Worm (Caenorhabditis elegans) whole organism, late embryonic: ENCODE results near the gene F52G2.3.
A peak's percentile ranks its signal among the peaks of the same experiment; 100 is the strongest.
"Not testable (repeated sequence)": the region's sequence is repeated elsewhere in the genome, so short reads cannot be mapped to it uniquely, and the experiment has no call there.

Source experiments
- C38D4.7 ChIP-seq: fragments of 200-800 bp; sonication (Bioruptor generic); optimal IDR thresholded peaks from 2 replicates; lab custom pipeline; 2018; ENCODE audit warnings: mild to moderate bottlenecking, missing genetic modification characterization, moderate library complexity, missing compliant biosample characterization
- K09A11.1 ChIP-seq: sonication (generic microtip); optimal IDR thresholded peaks from 2 replicates; lab custom pipeline; 2017; ENCODE audit warnings: antibody characterized with exemption, mild to moderate bottlenecking, missing genetic modification characterization, missing compliant biosample characterization; ENCODE audit not compliant: insufficient read depth
- T23F11.4 ChIP-seq: fragments of 200-800 bp; sonication (Bioruptor generic); optimal IDR thresholded peaks from 2 replicates; lab custom pipeline; 2018; ENCODE audit warnings: mild to moderate bottlenecking, missing genetic modification characterization, missing compliant biosample characterization
- Y22D7AL.16 ChIP-seq: sonication (generic microtip); optimal IDR thresholded peaks from 2 replicates; lab custom pipeline; 2016; ENCODE audit warnings: missing genetic modification characterization, missing compliant biosample characterization
- ahr-1 ChIP-seq: sonication (generic microtip); optimal IDR thresholded peaks from 2 replicates; lab custom pipeline; 2016; ENCODE audit warnings: missing genetic modification characterization, missing compliant biosample characterization
- ceh-14 ChIP-seq: sonication (generic microtip); optimal IDR thresholded peaks from 2 replicates; lab custom pipeline; 2016; ENCODE audit warnings: missing genotype, missing genetic modification characterization, missing compliant biosample characterization
- ceh-2 ChIP-seq: sonication (generic microtip); optimal IDR thresholded peaks from 2 replicates; lab custom pipeline; 2016; ENCODE audit warnings: missing genotype, missing genetic modification characterization, missing compliant biosample characterization
- ceh-45 ChIP-seq: fragments of 200-800 bp; sonication (Bioruptor generic); IDR thresholded peaks from 2 replicates; pipeline ENCODE4 v1.3.6; 2022; ENCODE audit warnings: missing genetic modification reagents, missing genetic modification characterization, missing compliant biosample characterization
- ceh-48 ChIP-seq: sonication (generic microtip); optimal IDR thresholded peaks from 2 replicates; lab custom pipeline; 2016; ENCODE audit warnings: missing genetic modification characterization, inconsistent platforms, missing compliant biosample characterization
- ceh-9 ChIP-seq: sonication (generic microtip); optimal IDR thresholded peaks from 2 replicates; lab custom pipeline; 2016; ENCODE audit warnings: mild to moderate bottlenecking, missing genetic modification characterization, inconsistent platforms, missing compliant biosample characterization
- che-1 ChIP-seq: sonication (generic microtip); optimal IDR thresholded peaks from 2 replicates; lab custom pipeline; 2016; ENCODE audit warnings: mild to moderate bottlenecking, missing genetic modification characterization, missing compliant biosample characterization
- dve-1 ChIP-seq: sonication (generic microtip); optimal IDR thresholded peaks from 2 replicates; lab custom pipeline; 2017; ENCODE audit warnings: antibody characterized with exemption, mild to moderate bottlenecking, missing genetic modification characterization, missing compliant biosample characterization
- elt-2 ChIP-seq: sonication (generic microtip); optimal IDR thresholded peaks from 2 replicates; lab custom pipeline; 2016; ENCODE audit warnings: missing genetic modification reagents, missing genetic modification characterization, missing compliant biosample characterization
- elt-4 ChIP-seq: sonication (generic microtip); optimal IDR thresholded peaks from 2 replicates; lab custom pipeline; 2016; ENCODE audit warnings: missing genetic modification characterization, missing compliant biosample characterization
- ets-4 ChIP-seq: sonication (generic microtip); optimal IDR thresholded peaks from 2 replicates; lab custom pipeline; 2016; ENCODE audit warnings: missing genetic modification characterization, missing compliant biosample characterization
- fax-1 ChIP-seq: sonication (generic microtip); optimal IDR thresholded peaks from 2 replicates; lab custom pipeline; 2016; ENCODE audit warnings: missing genotype, missing genetic modification characterization, missing compliant biosample characterization
- fkh-10 ChIP-seq: fragments of 150-350 bp; optimal IDR thresholded peaks from 2 replicates; lab custom pipeline; 2014; ENCODE audit warnings: missing biosample characterization, missing genetic modification reagents, missing genetic modification characterization
- hlh-13 ChIP-seq: fragments of 200-800 bp; sonication (Bioruptor generic); optimal IDR thresholded peaks from 2 replicates; lab custom pipeline; 2018; ENCODE audit warnings: mild to moderate bottlenecking, missing genetic modification characterization, missing compliant biosample characterization
- hlh-15 ChIP-seq: sonication (generic microtip); optimal IDR thresholded peaks from 2 replicates; lab custom pipeline; 2016; ENCODE audit warnings: missing genetic modification characterization, missing compliant biosample characterization
- hlh-6 ChIP-seq: sonication (generic microtip); optimal IDR thresholded peaks from 2 replicates; lab custom pipeline; 2016; ENCODE audit warnings: missing genotype, missing genetic modification characterization, missing compliant biosample characterization
- hlh-8 ChIP-seq: sonication (generic microtip); optimal IDR thresholded peaks from 2 replicates; lab custom pipeline; 2016; ENCODE audit warnings: missing genotype, missing genetic modification characterization, missing compliant biosample characterization
- lin-11 ChIP-seq: fragments of 200-800 bp; sonication (Bioruptor generic); optimal IDR thresholded peaks from 2 replicates; lab custom pipeline; 2018; ENCODE audit warnings: mild to moderate bottlenecking, missing genetic modification characterization, missing compliant biosample characterization
- madf-2 ChIP-seq: sonication (generic microtip); optimal IDR thresholded peaks from 2 replicates; lab custom pipeline; 2017; ENCODE audit warnings: missing genetic modification characterization, missing compliant biosample characterization
- mec-3 ChIP-seq: sonication (generic microtip); optimal IDR thresholded peaks from 2 replicates; lab custom pipeline; 2016; ENCODE audit warnings: borderline replicate concordance, missing genetic modification characterization, missing compliant biosample characterization
- nhr-11 ChIP-seq: fragments of 150-350 bp; optimal IDR thresholded peaks from 2 replicates; lab custom pipeline; 2014; ENCODE audit warnings: missing biosample characterization, missing genetic modification characterization
- nhr-232 ChIP-seq: sonication (generic microtip); optimal IDR thresholded peaks from 2 replicates; lab custom pipeline; 2016; ENCODE audit warnings: missing genetic modification characterization, missing compliant biosample characterization
- npax-4 ChIP-seq: sonication (generic microtip); optimal IDR thresholded peaks from 2 replicates; lab custom pipeline; 2016; ENCODE audit warnings: missing genetic modification characterization, missing compliant biosample characterization
- odd-2 ChIP-seq: sonication (generic microtip); optimal IDR thresholded peaks from 2 replicates; lab custom pipeline; 2017; ENCODE audit warnings: antibody characterized with exemption, mild to moderate bottlenecking, missing genetic modification characterization, missing compliant biosample characterization
- pag-3 ChIP-seq: sonication (generic microtip); optimal IDR thresholded peaks from 2 replicates; lab custom pipeline; 2016; ENCODE audit warnings: missing compliant biosample characterization, missing genetic modification characterization, borderline replicate concordance
- pha-2 ChIP-seq: sonication (generic microtip); optimal IDR thresholded peaks from 2 replicates; lab custom pipeline; 2017; ENCODE audit warnings: mild to moderate bottlenecking, missing genetic modification characterization, missing compliant biosample characterization
- pha-4 ChIP-seq: fragments of 150-350 bp; optimal IDR thresholded peaks from 2 replicates; lab custom pipeline; 2018; ENCODE audit warnings: missing biosample characterization, missing genetic modification reagents, missing genetic modification characterization
- syd-9 ChIP-seq: sonication (generic microtip); optimal IDR thresholded peaks from 2 replicates; lab custom pipeline; 2016; ENCODE audit warnings: mild to moderate bottlenecking, missing genetic modification characterization, moderate library complexity, missing compliant biosample characterization
- tbx-2 ChIP-seq: sonication (generic microtip); optimal IDR thresholded peaks from 2 replicates; lab custom pipeline; 2016; ENCODE audit warnings: missing genetic modification characterization, missing compliant biosample characterization
- ttx-3 ChIP-seq: sonication (generic microtip); optimal IDR thresholded peaks from 2 replicates; lab custom pipeline; 2016; ENCODE audit warnings: missing genetic modification reagents, missing genetic modification characterization, missing compliant biosample characterization
- unc-3 ChIP-seq, 2 experiments: fragments of 200-800 bp in 1 of 2; sonication (Bioruptor generic) in 1 of 2; sonication (generic microtip) in 1 of 2; conservative IDR thresholded peaks in 1 of 2; optimal IDR thresholded peaks in 1 of 2; 2 replicates each; pipeline versions ENCODE4 v1.3.6 to Lab custom; 2016 to 2022; ENCODE audit warnings: missing compliant biosample characterization in 2 of 2, missing genetic modification characterization in 2 of 2, missing genetic modification reagents in 1 of 2
- unc-42 ChIP-seq: sonication (generic microtip); optimal IDR thresholded peaks from 2 replicates; lab custom pipeline; 2016; ENCODE audit warnings: missing genotype, missing genetic modification characterization, missing compliant biosample characterization
- unc-86 ChIP-seq: sonication (generic microtip); optimal IDR thresholded peaks from 2 replicates; lab custom pipeline; 2016; ENCODE audit warnings: missing genetic modification characterization, missing compliant biosample characterization
- ztf-16 ChIP-seq: sonication (generic microtip); optimal IDR thresholded peaks from 2 replicates; lab custom pipeline; 2017; ENCODE audit warnings: missing genetic modification characterization, missing compliant biosample characterization

Gene F52G2.3

ce11 chrIV:13587175-13587574, 39.1 kb upstream of the F52G2.3 start, which contains the start of gene Y45F10B.12:
TSS of gene Y45F10B.12 (plus strand) at chrIV:13587475.
- TF ChIP-seq hlh-15 (tag; lab: Kevin White, UChicago) (no peak), unc-42 (no peak), mec-3 (tag; lab: Kevin White, UChicago) (no peak), lin-11 (no peak), ttx-3 (tag; lab: Kevin White, UChicago) (no peak), pag-3 (tag; lab: Kevin White, UChicago) (no peak), ahr-1 (tag; lab: Kevin White, UChicago) (no peak), syd-9 (no peak), unc-3 (GFP tag; conservative IDR thresholded peaks at IDR 0.05; lab: Robert Waterston, UW) (no peak), unc-3 (tag; optimal IDR thresholded peaks at IDR 0.05; lab: Kevin White, UChicago) (no peak), madf-2 (tag; lab: Kevin White, UChicago) (no peak), hlh-13 (GFP tag; lab: Kevin White, UChicago) (no peak)

- TF ChIP-seq npax-4 (tag; lab: Kevin White, UChicago) (no peak), elt-4 (tag; lab: Kevin White, UChicago) (no peak)
These were observed 36.6 kb upstream of the F52G2.3 start, which contains the start of gene sru-11 for ce11 chrIV:13584646-13585045. TSS of gene sru-11 (plus strand) at chrIV:13584946.

- no peak for TF ChIP-seq fax-1 (tag; lab: Kevin White, UChicago)
- TF ChIP-seq ceh-48 (tag; lab: Kevin White, UChicago) = no peak
- TF ChIP-seq nhr-232 (tag; lab: Kevin White, UChicago) = no peak
- TF ChIP-seq pha-4 (tag; lab: Kevin White, UChicago) = no peak
- TF ChIP-seq ets-4 = no peak
These were observed 34.9 kb upstream of the F52G2.3 start, which contains the start of gene sru-12 for ce11 chrIV:13582909-13583308. TSS of gene sru-12 (plus strand) at chrIV:13583209.

- not testable (repeated sequence) for TF ChIP-seq hlh-13 (GFP tag; lab: Kevin White, UChicago); elt-4 (tag; lab: Kevin White, UChicago); pha-2
These were observed 30.9 kb upstream of the F52G2.3 start, which contains the start of gene sru-16 for ce11 chrIV:13578953-13579352. TSS of gene sru-16 (plus strand) at chrIV:13579253.

- not testable (repeated sequence) for TF ChIP-seq C38D4.7 (GFP tag; lab: Kevin White, UChicago); ztf-16; ceh-2 (tag; lab: Kevin White, UChicago)
- TF ChIP-seq, all 69 proteins: peak for 0; not testable (repeated sequence) for 69
These were observed 30.1 kb upstream of the F52G2.3 start, which contains the start of gene Y45F10B.8 for ce11 chrIV:13578174-13578573. TSS of gene Y45F10B.8 (minus strand) at chrIV:13578274.

- peak; percentile 16 for TF ChIP-seq nhr-11 (tag; lab: Kevin White, UChicago)
- TF ChIP-seq unc-86 (tag; lab: Kevin White, UChicago) = no peak
These were observed 27.6 kb upstream of the F52G2.3 start for ce11 chrIV:13575673-13576072.

ce11 chrIV:13574733-13575132, 26.7 kb upstream of the F52G2.3 start, which contains the start of gene srd-10:
TSS of gene srd-10 (plus strand) at chrIV:13575033.
- no peak for TF ChIP-seq unc-86 (tag; lab: Kevin White, UChicago)
- no peak for TF ChIP-seq K09A11.1 (tag; lab: Kevin White, UChicago)
- TF ChIP-seq hlh-6 (tag; lab: Kevin White, UChicago) = no peak
- TF ChIP-seq ztf-16 = no peak
- TF ChIP-seq fkh-10 (GFP tag; lab: Kevin White, UChicago) = no peak
- TF ChIP-seq che-1 = no peak
- no peak for TF ChIP-seq ceh-9 (tag; lab: Kevin White, UChicago)
- TF ChIP-seq ceh-45 = no peak
- TF ChIP-seq ceh-14 (tag; lab: Kevin White, UChicago) = no peak
- TF ChIP-seq elt-2 (tag; lab: Kevin White, UChicago) = no peak
- no peak for TF ChIP-seq dve-1 (tag; lab: Kevin White, UChicago)
- no peak for TF ChIP-seq odd-2
- TF ChIP-seq mec-3 (tag; lab: Kevin White, UChicago) = no peak
- TF ChIP-seq Y22D7AL.16 (tag; lab: Kevin White, UChicago) = no peak
- TF ChIP-seq tbx-2 (tag; lab: Kevin White, UChicago) = no peak
- TF ChIP-seq hlh-13 (GFP tag; lab: Kevin White, UChicago) = no peak
- TF ChIP-seq hlh-8 = no peak
- TF ChIP-seq ceh-2 (tag; lab: Kevin White, UChicago) = no peak
- TF ChIP-seq T23F11.4 = no peak
- TF ChIP-seq, all 69 proteins: peak for 0
